Worm (Caenorhabditis elegans) whole organism, dauer: ENCODE results near the gene pals-25.

Source experiments
- unc-62 ChIP-seq: sonication (generic microtip); optimal IDR thresholded peaks from 2 replicates; lab custom pipeline; 2017; ENCODE audit warnings: missing biosample characterization, missing genetic modification reagents, missing genetic modification characterization

pals-25 gene

DNA sequence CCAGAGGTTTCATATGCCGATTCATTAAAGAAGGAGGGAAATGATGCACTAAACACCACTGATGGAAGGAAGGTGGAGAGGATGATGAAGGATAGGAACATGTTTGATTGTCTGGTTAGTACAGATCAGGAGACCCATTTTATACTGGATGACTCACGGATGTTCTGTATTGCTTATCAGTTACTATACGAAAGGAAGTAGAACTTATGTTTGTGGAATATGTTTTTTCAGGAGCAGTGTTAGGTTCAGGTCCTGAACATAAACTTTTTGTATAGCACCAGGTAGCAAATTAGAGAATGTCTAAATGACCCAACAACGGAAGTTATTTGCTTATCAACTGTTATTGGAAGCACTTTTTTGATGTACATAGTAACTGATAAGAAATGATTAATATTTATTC is 41.4 kb downstream of the pals-25 start, which contains the start of gene clec-148:
TSS of gene clec-148 (minus strand) at position 101 of the 400 bp plus-strand sequence.
- no peak for TF ChIP-seq unc-62 (GFP tag; lab: Kevin White, UChicago)

DNA sequence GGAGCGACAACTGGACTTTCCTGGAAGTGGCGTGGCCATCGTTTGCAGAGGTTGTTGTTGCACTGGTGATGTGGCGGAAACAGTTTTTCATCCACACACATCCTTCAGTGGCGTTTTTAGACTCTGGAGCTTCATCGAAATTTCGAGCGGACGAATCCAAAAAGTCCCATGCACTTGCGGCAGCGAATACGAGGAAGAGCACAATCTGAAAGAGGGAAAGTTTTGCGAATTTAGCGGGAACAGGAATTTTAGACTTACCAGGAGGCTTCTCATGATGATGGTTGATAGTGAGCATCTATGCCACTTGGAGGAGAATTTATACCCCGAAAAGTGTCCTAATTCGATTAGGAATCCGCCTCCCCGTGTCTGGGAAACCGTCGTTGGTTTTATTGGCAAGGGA is 43.4 kb downstream of the pals-25 start, which contains the start of gene F40G9.14:
TSS of gene F40G9.14 (minus strand) at position 101 of the 400 bp plus-strand sequence.
- no peak for TF ChIP-seq unc-62 (GFP tag; lab: Kevin White, UChicago)

DNA sequence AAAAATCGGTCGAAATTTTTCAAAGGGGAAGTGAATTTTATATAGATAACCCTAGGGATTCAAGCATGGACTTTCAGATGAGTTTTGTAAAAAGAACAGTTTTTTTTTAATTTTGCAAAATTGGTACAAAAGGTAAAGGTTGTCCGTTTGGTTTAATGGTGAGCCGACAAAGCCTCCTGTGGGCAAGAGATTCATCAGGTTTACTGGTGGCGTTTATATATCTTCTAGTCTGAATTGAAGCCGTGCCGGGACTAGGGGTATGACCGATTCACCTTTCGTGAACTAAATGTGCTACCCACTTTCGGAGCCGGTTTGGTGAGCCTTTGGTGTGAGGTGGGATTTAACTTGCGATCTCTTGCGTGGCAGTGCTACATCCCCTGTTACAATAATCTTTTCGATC is 43.8 kb downstream of the pals-25 start:
- TF ChIP-seq unc-62 (GFP tag; lab: Kevin White, UChicago): no peak

DNA sequence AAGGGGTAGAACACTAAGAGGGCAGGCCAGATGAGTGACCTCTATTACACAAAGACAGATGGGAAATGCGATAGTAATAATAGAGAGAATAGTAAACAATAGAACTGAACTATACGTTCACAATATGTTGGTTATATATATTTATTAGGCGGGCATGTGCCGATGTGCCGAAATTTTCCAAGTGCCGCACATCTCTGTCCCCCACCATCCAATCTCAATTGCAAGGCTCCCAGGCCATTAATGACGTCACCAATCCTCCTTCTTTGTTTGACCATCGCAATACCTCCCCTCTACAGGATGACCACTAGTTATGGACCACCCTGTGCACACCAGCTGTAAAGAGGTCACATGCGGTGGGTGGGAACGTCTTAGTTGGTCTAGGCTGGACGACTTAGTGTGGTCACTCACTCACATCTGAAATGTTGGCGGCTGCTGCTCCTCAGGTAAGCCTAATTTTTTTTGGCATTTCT is 44.9 kb downstream of the pals-25 start, which contains the start of gene F40G9.6:
TSS of gene F40G9.6 (plus strand) at position 420 of the 470 bp plus-strand sequence.
- no peak for TF ChIP-seq unc-62 (GFP tag; lab: Kevin White, UChicago)

DNA sequence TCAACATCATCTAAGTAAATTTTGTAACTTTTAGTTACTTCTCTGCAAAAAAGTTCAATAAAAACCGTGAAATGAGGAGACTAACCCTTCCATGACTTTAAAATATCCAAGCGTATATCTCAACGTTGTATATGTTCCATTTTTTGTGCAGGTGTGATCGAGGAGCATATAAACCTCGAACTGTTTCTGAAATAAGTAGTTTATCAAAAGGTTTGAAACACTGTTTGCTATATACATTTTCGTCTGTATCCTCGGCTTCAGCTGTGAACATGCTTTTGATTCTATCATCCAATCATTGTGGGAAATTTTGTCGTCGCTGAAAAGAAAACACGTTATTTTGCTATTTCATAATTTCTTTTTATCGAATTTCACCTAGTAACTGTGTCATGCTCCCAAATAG is 46.7 kb downstream of the pals-25 start, which contains the start of gene F40G9.5:
TSS of gene F40G9.5 (plus strand) at position 301 of the 400 bp plus-strand sequence.
- no peak for TF ChIP-seq unc-62 (GFP tag; lab: Kevin White, UChicago)

DNA sequence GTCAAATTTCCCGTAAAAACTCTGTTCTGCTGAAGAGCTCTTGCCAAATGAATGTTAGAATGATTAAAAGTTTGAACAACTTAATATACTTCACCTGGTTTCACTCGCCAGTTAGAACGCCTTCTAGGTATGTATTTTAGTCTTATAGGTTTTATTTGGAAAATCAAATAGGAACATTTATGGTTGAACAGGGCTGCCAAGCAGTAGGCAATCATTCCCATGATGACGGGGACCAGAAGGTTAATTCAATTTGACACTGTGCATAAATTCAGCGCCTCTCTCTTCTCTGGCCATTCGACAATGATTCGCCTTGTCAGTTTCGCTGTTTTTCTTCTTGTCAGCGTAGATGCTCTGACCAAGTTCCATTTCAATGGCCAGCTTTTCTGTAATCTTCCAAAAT is 47.8 kb downstream of the pals-25 start, which contains the start of gene F40G9.15:
TSS of gene F40G9.15 (plus strand) at position 301 of the 400 bp plus-strand sequence.
- TF ChIP-seq unc-62 (GFP tag; lab: Kevin White, UChicago): no peak

DNA sequence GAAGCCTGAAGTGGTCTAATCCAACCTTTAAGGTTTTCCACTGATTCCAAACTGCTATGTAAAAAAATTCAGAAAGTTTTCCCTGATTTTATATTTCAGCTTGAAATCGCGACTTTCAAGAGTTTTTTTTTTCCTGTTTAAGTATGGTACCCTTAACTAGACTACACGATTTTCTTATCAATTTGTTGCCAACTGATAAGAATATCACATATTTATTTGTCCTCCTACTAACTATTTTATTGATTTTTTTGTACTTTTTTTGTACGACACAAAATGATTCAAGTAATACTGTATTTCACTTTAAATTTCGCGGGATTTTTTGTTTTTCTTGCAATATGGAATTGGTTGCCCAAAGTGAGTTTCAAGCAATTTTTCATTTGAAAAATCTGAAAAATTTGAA is 48.8 kb downstream of the pals-25 start:
- TF ChIP-seq unc-62 (GFP tag; lab: Kevin White, UChicago): no peak

DNA sequence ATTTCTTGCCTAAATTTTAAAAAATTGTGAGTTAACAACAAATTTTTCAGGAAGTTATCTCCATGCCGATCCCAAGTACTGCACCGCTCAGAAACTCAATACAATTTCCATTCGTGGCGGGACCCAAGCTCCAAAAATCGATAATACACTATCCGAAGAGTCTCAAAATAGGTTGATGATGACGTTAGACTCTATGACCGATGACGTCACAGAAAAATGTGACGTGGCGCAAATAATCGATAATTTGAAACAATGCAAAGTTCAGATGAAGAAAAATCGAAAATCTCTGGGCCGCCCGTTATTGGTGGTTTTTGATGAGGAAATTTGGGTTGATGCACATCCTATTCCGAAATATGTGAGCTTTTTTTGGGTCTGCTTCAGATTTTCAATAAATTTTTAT is 50.0 kb downstream of the pals-25 start:
- TF ChIP-seq unc-62 (GFP tag; lab: Kevin White, UChicago): no peak
